Worm (Caenorhabditis elegans): ENCODE data around the gene F47B8.3.
"Not testable (repeated sequence)": the region's sequence is repeated elsewhere in the genome, so short reads cannot be mapped to it uniquely, and the experiment has no call there.

Gene F47B8.3

DNA sequence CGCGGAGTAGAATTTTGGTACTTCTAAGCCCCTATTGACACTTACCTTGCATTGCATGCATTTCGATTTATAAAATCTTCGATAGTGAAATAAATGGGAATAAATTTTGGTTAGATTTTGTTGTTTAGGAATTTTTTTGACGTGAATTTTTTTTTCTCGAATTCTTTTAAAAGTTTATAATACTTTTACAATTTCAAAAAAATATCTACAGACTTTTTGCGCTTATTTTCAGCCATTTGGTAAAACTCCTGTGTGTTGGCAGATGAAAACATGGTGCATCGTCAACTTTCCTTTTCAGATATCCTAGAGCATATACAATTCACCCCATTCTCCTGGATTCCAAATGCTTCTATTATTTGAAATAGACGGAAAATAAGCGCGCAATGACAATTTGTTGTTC, 32.2 kb downstream of the F47B8.3 start, which contains the start of gene F14D7.18:
Gene F14D7.18 (minus strand): TSS at position 101 of the 400 bp plus-strand sequence.
- no peak for TF ChIP-seq W03F9.2 (tag; optimal IDR thresholded peaks at IDR 0.05)
- no peak for TF ChIP-seq dao-5 (tag; optimal IDR thresholded peaks at IDR 0.05)
- TF ChIP-seq him-1 (tag; optimal IDR thresholded peaks at IDR 0.05) = no peak

DNA sequence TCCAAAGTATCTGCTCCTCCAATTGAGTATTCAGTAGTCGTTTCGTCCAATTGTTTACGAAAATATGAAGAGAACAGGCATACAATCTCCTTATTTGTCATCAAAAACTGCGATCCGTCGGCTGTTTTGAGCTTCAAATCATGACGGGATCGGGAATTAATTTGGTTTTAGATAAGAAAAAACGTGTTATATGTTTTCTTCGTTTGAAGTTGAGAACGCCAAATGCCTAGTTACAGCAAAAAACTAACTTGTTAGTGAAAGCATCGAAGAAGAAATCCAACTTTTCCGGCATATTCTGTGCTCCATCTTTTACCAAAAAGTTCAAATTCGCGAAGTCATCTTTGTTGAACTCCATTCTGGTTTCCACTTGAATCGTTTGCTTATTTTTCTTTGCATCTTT, 33.4 kb downstream of the F47B8.3 start, which contains the start of gene F14D7.1:
Gene F14D7.1 (minus strand): TSS at position 101 of the 400 bp plus-strand sequence.
- TF ChIP-seq dao-5 (tag; optimal IDR thresholded peaks at IDR 0.05) = no peak
- no peak for TF ChIP-seq W03F9.2 (tag; optimal IDR thresholded peaks at IDR 0.05)
- no peak for TF ChIP-seq him-1 (tag; optimal IDR thresholded peaks at IDR 0.05)

DNA sequence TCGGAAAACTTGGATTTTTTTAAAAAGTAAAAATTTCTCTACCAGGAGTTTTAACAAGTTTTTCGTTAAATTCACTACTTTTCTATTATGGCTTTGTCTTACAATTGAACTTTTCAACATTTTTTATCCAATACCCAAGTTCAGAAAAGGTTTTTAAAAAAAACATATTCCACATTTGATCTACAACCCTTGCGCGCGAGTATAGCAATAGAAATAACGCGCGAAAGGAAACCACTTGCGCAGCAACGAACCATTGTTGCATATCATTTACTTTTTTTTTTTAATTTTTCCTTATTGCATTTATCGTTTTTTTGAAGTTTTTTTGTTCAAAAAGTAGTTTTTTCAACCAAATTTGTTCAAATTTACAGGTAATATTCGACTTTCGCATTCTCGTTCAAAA, 37.0 kb downstream of the F47B8.3 start, which contains the start of gene F40G12.11:
Gene F40G12.11 (plus strand): TSS at position 369 of the 400 bp plus-strand sequence.
- TF ChIP-seq dao-5 (tag; optimal IDR thresholded peaks at IDR 0.05) = no peak

DNA sequence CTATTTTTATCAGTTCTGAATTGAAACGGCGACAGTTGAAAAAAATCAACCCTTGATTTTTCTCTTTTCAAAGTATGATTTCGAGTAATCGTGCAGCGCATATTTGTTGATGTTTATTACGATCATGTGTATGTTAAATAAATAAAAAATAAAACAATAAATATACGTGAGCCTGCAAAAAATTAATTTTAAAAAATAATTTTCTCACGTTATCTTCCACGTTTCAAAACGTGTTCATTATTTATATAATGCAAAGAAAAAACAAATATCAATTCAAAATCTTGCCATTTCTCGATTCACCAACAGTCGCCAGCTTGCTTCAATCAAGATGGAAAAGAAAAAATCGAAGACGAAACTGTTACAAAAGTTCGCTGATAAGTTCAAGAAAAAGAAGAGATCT, 39.6 kb downstream of the F47B8.3 start, which contains the start of gene F40G12.10:
Gene F40G12.10 (plus strand): TSS at position 301 of the 400 bp plus-strand sequence.
- TF ChIP-seq him-1 (tag; optimal IDR thresholded peaks at IDR 0.05) = no peak
- TF ChIP-seq W03F9.2 (tag; optimal IDR thresholded peaks at IDR 0.05) = no peak
- TF ChIP-seq dao-5 (tag; optimal IDR thresholded peaks at IDR 0.05) = no peak

DNA sequence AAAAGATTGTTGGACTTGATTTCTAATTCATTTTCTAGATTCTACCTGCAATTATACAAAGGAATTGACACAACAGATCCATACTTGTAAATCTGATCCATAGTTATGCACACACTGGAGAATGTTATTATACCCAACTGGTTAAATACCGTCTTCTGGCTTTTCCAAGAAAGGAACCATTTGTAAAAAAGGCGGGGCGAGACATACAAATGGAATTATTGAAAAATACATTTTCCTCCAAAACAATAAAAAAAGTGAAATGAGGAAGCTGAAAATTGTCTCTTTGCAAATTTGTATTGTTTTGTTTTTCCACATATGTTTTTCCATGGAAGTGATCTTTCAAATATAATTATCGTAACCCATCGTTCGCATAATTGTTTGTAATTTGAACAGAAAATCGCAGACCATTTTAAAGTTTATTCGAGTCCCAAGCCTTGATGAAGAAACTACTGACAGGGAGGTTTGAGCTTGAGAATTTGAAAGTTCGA, 40.5 kb downstream of the F47B8.3 start, which contains the start of the genes srt-74 and F40G12.9:
Gene srt-74 (minus strand): TSS at position 101 of the 488 bp plus-strand sequence.
Gene F40G12.9 (plus strand): TSS at position 438 of the 488 bp plus-strand sequence.
- TF ChIP-seq dao-5 (tag; optimal IDR thresholded peaks at IDR 0.05) = no peak
- TF ChIP-seq W03F9.2 (tag; optimal IDR thresholded peaks at IDR 0.05) = no peak
- TF ChIP-seq him-1 (tag; optimal IDR thresholded peaks at IDR 0.05) = no peak

DNA sequence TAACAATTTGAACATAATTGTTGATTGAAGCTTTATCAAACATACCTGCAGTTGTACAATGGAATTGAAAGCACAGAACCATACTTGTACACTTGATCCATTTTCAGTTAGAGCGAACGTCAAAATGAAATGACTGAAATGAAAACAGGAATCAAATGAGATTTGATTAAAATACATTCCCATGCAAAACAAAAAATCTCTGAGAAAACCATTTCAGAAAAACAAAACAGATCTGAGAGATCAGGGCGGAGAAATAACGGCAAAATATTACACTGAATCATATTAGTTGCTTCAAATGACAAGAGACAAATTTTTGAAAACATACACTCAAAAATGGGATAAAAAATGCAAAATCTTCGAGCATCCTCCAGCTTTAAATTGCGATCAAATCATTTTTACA, 43.0 kb downstream of the F47B8.3 start, which contains the start of gene srt-33:
Gene srt-33 (minus strand): TSS at position 101 of the 400 bp plus-strand sequence.
- TF ChIP-seq W03F9.2 (tag; optimal IDR thresholded peaks at IDR 0.05) (no peak), dao-5 (tag; optimal IDR thresholded peaks at IDR 0.05) (no peak), him-1 (tag; optimal IDR thresholded peaks at IDR 0.05) (no peak)

DNA sequence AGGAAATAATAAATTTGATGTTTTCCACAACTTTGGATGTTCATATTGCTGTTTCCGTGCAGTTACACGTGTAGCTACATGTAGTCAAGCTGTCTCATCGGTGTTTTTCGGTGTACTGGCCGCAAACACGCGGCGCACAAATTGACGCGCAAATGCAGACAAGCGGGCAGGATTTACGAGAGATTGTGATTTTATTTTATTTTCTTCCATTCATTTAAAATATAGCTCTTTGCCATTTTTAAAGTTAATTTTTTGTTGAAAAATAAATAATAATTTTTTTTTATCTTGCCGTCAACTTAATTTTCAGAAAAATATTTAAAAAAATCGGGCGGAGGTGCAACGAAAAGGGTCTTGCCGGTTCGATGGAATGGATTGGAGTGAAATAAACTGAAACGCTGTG, 48.5 kb downstream of the F47B8.3 start, which contains the start of gene F40G12.7:
Gene F40G12.7 (plus strand): TSS at position 301 of the 400 bp plus-strand sequence.
- not testable (repeated sequence) for TF ChIP-seq him-1, dao-5, W03F9.2 (tag; optimal IDR thresholded peaks at IDR 0.05)

DNA sequence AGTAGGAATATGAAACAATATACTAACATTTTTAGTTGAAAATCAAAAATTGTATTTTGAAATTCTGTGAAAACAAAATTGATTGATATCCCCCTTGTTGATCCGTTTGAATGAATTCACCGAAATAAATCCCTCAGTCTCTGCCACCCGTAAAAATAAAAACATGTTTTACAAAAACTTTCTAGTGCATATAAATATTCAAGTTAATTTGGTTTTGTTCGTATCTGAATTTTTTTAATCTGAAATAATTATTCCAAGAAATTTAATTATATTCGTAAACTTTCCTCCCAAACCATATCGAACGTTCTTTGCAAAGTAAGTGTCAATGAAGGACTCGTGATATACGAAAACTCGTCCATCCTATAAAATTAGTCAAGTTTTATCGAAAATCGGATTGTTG, 49.8 kb downstream of the F47B8.3 start, which contains the start of gene F40G12.6:
Gene F40G12.6 (minus strand): TSS at position 101 of the 400 bp plus-strand sequence.
- TF ChIP-seq W03F9.2 (tag; optimal IDR thresholded peaks at IDR 0.05) (no peak), dao-5 (tag; optimal IDR thresholded peaks at IDR 0.05) (no peak), him-1 (tag; optimal IDR thresholded peaks at IDR 0.05) (no peak)

Measured in whole organism, L4/young adult.